Worm (Caenorhabditis elegans) whole organism, L1 larva: ENCODE data around the gene C03B1.17.

Experiments used
- ama-1 ChIP-seq: fragments of 150-350 bp; optimal IDR thresholded peaks from 2 replicates; lab custom pipeline; 2014
- nhr-12 ChIP-seq: sonication (generic microtip); optimal IDR thresholded peaks from 2 replicates; lab custom pipeline; 2017; ENCODE audit warnings: missing biosample characterization, missing genetic modification characterization
- nhr-237 ChIP-seq: fragments of 150-350 bp; optimal IDR thresholded peaks from 2 replicates; lab custom pipeline; 2014; ENCODE audit warnings: missing biosample characterization, missing genetic modification characterization
- nhr-28 ChIP-seq: fragments of 150-350 bp; optimal IDR thresholded peaks from 2 replicates; lab custom pipeline; 2014; ENCODE audit warnings: missing biosample characterization, missing genetic modification characterization
- sup-37 ChIP-seq: fragments of 200-800 bp; sonication (Bioruptor generic); optimal IDR thresholded peaks from 2 replicates; lab custom pipeline; 2018; ENCODE audit warnings: mild to moderate bottlenecking, missing genetic modification characterization, missing compliant biosample characterization
- unc-62 ChIP-seq: fragments of 150-350 bp; optimal IDR thresholded peaks from 2 replicates; lab custom pipeline; 2014; ENCODE audit warnings: missing biosample characterization, missing genetic modification reagents, missing genetic modification characterization

DNA sequence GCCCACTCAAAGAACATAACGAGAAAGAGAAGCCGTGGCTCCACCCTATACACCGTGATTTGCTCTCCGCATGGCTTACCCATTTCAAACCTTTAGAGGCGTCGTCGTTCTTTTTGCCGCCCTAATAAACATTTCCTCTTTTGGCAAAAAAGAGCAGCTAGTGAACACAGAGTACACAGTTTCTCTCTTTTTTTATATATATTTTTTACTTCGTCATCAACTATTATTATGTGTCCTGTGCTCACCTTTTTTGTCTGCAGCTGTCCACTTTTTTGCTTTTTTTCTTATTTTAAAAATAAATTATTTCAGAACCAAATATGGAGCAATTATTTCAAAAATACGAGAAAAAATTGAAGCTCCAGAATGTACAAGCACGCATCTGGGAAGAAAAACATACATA is 3.7 kb upstream of the C03B1.17 start, which contains the start of gene C03B1.2:
- no peak for TF ChIP-seq unc-62
- no peak for TF ChIP-seq ama-1 (lab: Kevin White, UChicago)
- TF ChIP-seq nhr-28 (tag; lab: Kevin White, UChicago) = no peak
- TF ChIP-seq nhr-237 (tag; lab: Kevin White, UChicago) = no peak
- TF ChIP-seq nhr-12 (tag; lab: Kevin White, UChicago) = no peak
- no peak for TF ChIP-seq sup-37 (GFP tag; lab: Kevin White, UChicago)
